1 fruit fly cellular context compared by ENCODE assay signal in genomic region chr3L:15171769-15172403, dm6.
TF ChIP-seq lines count a peak whose summit lies in the region.

No protein-coding gene starts in this region.

TF ChIP-seq in whole organism, embryonic, 481 proteins besides CTCF, POLR2A, EP300 and RAD21 (continued from another document):
- TF ChIP-seq CG1233 (GFP tag; optimal IDR thresholded peaks at IDR 0.05; lab: Kevin White, UChicago) (no peak), CG10209 (GFP tag; optimal IDR thresholded peaks at IDR 0.05; lab: Kevin White, UChicago) (peak; percentile 14), grau (tag; optimal IDR thresholded peaks at IDR 0.05; lab: Kevin White, UChicago) (peak; percentile 29), Vsx1 (GFP tag; optimal IDR thresholded peaks at IDR 0.05; lab: Kevin White, UChicago) (peak; percentile 17), CG10321 (GFP tag; IDR thresholded peaks at IDR 0.05; lab: Robert Waterston, UW) (peak; percentile 62), Med (GFP tag; lab: Kevin White, UChicago) (peak; percentile 44), CG14710 (tag; optimal IDR thresholded peaks at IDR 0.05; lab: Kevin White, UChicago) (peak; percentile 47), Fer1 (GFP tag; optimal IDR thresholded peaks at IDR 0.05; lab: Kevin White, UChicago) (peak; percentile 29), Bgb (GFP tag; IDR thresholded peaks at IDR 0.05; lab: Robert Waterston, UW; ENCODE audit: partially characterized antibody) (0 out of 2 replicates have a peak, but pooled peaks have one; percentile 10), CG2116 (GFP tag; optimal IDR thresholded peaks at IDR 0.05; lab: Kevin White, UChicago) (no peak), ranshi (GFP tag; IDR thresholded peaks at IDR 0.05; lab: Robert Waterston, UW) (peak; percentile 4; the same call in 1 of the 2 replicates), trh (GFP tag; optimal IDR thresholded peaks at IDR 0.05; lab: Kevin White, UChicago) (no peak), wek (GFP tag; optimal IDR thresholded peaks at IDR 0.05; lab: Kevin White, UChicago) (no peak), exex (tag; optimal IDR thresholded peaks at IDR 0.05; lab: Kevin White, UChicago) (peak; percentile 32), Sox102F (GFP tag; optimal IDR thresholded peaks at IDR 0.05; lab: Kevin White, UChicago) (peak; percentile 8), Fer2 (tag; optimal IDR thresholded peaks at IDR 0.05; lab: Kevin White, UChicago) (no peak), grn (GFP tag; optimal IDR thresholded peaks at IDR 0.05; lab: Kevin White, UChicago) (peak; percentile 25), usp (GFP tag; optimal IDR thresholded peaks at IDR 0.05; lab: Kevin White, UChicago) (no peak), dmrt99B (tag; optimal IDR thresholded peaks at IDR 0.05; lab: Kevin White, UChicago) (peak; percentile 5), Drgx (GFP tag; IDR thresholded peaks at IDR 0.05; lab: Robert Waterston, UW) (peak; percentile 40; the same call in 1 of the 2 replicates), Sox100B (GFP tag; optimal IDR thresholded peaks at IDR 0.05; lab: Kevin White, UChicago) (peak; percentile 6), Hr51 (GFP tag; optimal IDR thresholded peaks at IDR 0.05; lab: Kevin White, UChicago) (peak in 1 of 2 experiments; percentile 22), CG1792 (GFP tag; optimal IDR thresholded peaks at IDR 0.05; lab: Kevin White, UChicago) (no peak), fd96Cb (tag; optimal IDR thresholded peaks at IDR 0.05; lab: Kevin White, UChicago) (peak; percentile 31), hkb (optimal IDR thresholded peaks at IDR 0.05; lab: Kevin White, UChicago) (no peak), hkb (GFP tag; IDR thresholded peaks at IDR 0.05; lab: Robert Waterston, UW) (0 out of 2 replicates have a peak, but pooled peaks have one; percentile 9), CG7372 (GFP tag; IDR thresholded peaks at IDR 0.05; lab: Robert Waterston, UW) (no peak), CG3281 (GFP tag; optimal IDR thresholded peaks at IDR 0.05; lab: Kevin White, UChicago) (peak; percentile 10), CG31224 (GFP tag; IDR thresholded peaks at IDR 0.05; lab: Robert Waterston, UW) (no peak), bsh (GFP tag; optimal IDR thresholded peaks at IDR 0.05; lab: Kevin White, UChicago) (peak in 1 of 2 experiments; percentile 27), Doc2 (GFP tag; IDR thresholded peaks at IDR 0.05; lab: Robert Waterston, UW) (0 out of 2 replicates have a peak, but pooled peaks have one; percentile 20), Hr3 (GFP tag; optimal IDR thresholded peaks at IDR 0.05; lab: Kevin White, UChicago) (no peak), CG6254 (GFP tag; optimal IDR thresholded peaks at IDR 0.05; lab: Kevin White, UChicago) (peak; percentile 46), abd-A (tag; optimal IDR thresholded peaks at IDR 0.05; lab: Kevin White, UChicago) (peak; percentile 14), btn (GFP tag; optimal IDR thresholded peaks at IDR 0.05; lab: Kevin White, UChicago) (no peak), Nf-YA (GFP tag; IDR thresholded peaks at IDR 0.05; lab: Robert Waterston, UW) (peak; percentile 67), CG7839 (tag; optimal IDR thresholded peaks at IDR 0.05; lab: Kevin White, UChicago) (peak; percentile 20), CoRest (tag; optimal IDR thresholded peaks at IDR 0.05; lab: Kevin White, UChicago) (no peak), lov (optimal IDR thresholded peaks at IDR 0.05; lab: Kevin White, UChicago) (no peak), lov (GFP tag; IDR thresholded peaks at IDR 0.05; lab: Robert Waterston, UW) (no peak), Neu2 (GFP tag; optimal IDR thresholded peaks at IDR 0.05; lab: Kevin White, UChicago; ENCODE audit: borderline replicate concordance) (no peak), CG6175 (GFP tag; IDR thresholded peaks at IDR 0.05; lab: Robert Waterston, UW) (peak; percentile 55; the same call in 1 of the 3 replicates), phol (tag; optimal IDR thresholded peaks at IDR 0.05; lab: Kevin White, UChicago) (peak; percentile 30), stwl (tag; optimal IDR thresholded peaks at IDR 0.05; lab: Kevin White, UChicago) (no peak), cwo (GFP tag; optimal IDR thresholded peaks at IDR 0.05; lab: Kevin White, UChicago) (peak; percentile 20), GATAe (GFP tag; conservative IDR thresholded peaks at IDR 0.05; lab: Robert Waterston, UW) (peak; percentile 80), Xrp1 (GFP tag; IDR thresholded peaks at IDR 0.05; lab: Robert Waterston, UW) (0 out of 2 replicates have a peak, but pooled peaks have one; percentile 28), pan (optimal IDR thresholded peaks at IDR 0.05; lab: Kevin White, UChicago) (no peak), pan (GFP tag; optimal IDR thresholded peaks at IDR 0.05 in 1 of 2, IDR thresholded peaks at IDR 0.05 in 1 of 2) (no peak), gem (tag; optimal IDR thresholded peaks at IDR 0.05; lab: Kevin White, UChicago) (peak; percentile 54), ind (GFP tag; optimal IDR thresholded peaks at IDR 0.05; lab: Kevin White, UChicago) (peak; percentile 39), ttk (GFP tag; IDR thresholded peaks at IDR 0.05; lab: Robert Waterston, UW) (0 out of 2 replicates have a peak, but pooled peaks have one; percentile 5), CG16813 (GFP tag; IDR thresholded peaks at IDR 0.05; lab: Robert Waterston, UW; ENCODE audit: partially characterized antibody) (no peak), CG11504 (tag; optimal IDR thresholded peaks at IDR 0.05; lab: Kevin White, UChicago) (peak; percentile 24), lab (GFP tag; optimal IDR thresholded peaks at IDR 0.05; lab: Kevin White, UChicago) (peak; percentile 33), stc (GFP tag; IDR thresholded peaks at IDR 0.05; lab: Robert Waterston, UW) (peak; percentile 5; the same call in 1 of the 2 replicates), crol (GFP tag; IDR thresholded peaks at IDR 0.05; lab: Robert Waterston, UW) (peak; percentile 66; the same call in 1 of the 2 replicates), Tbp (GFP tag; optimal IDR thresholded peaks at IDR 0.05; lab: Kevin White, UChicago) (no peak), caup (GFP tag; optimal IDR thresholded peaks at IDR 0.05; lab: Kevin White, UChicago; ENCODE audit: severe bottlenecking) (no peak), Nf-YC (tag; optimal IDR thresholded peaks at IDR 0.05; lab: Kevin White, UChicago) (peak; percentile 87), CG18262 (tag; optimal IDR thresholded peaks at IDR 0.05; lab: Kevin White, UChicago) (peak; percentile 9), MBD-R2 (GFP tag; IDR thresholded peaks at IDR 0.05; lab: Robert Waterston, UW) (no peak), CG42726 (GFP tag; IDR thresholded peaks at IDR 0.05; lab: Robert Waterston, UW; ENCODE audit: partially characterized antibody) (no peak), repo (GFP tag; optimal IDR thresholded peaks at IDR 0.05; lab: Kevin White, UChicago) (peak; percentile 6), Myb (GFP tag; optimal IDR thresholded peaks at IDR 0.05; lab: Kevin White, UChicago) (no peak), Blimp-1 (GFP tag; optimal IDR thresholded peaks at IDR 0.05; lab: Kevin White, UChicago) (peak; percentile 53), D (optimal IDR thresholded peaks at IDR 0.05; lab: Kevin White, UChicago) (no peak), D (GFP tag; optimal IDR thresholded peaks at IDR 0.05; lab: Kevin White, UChicago) (peak; percentile 31), row (GFP tag; IDR thresholded peaks at IDR 0.05; lab: Robert Waterston, UW) (peak; percentile 12; the same call in 1 of the 3 replicates), vvl (GFP tag; IDR thresholded peaks at IDR 0.05; lab: Robert Waterston, UW) (no peak), zen (tag; optimal IDR thresholded peaks at IDR 0.05; lab: Kevin White, UChicago) (no peak), ATbp (GFP tag; optimal IDR thresholded peaks at IDR 0.05; lab: Kevin White, UChicago) (peak; percentile 36), CG2678 (tag; optimal IDR thresholded peaks at IDR 0.05; lab: Kevin White, UChicago) (peak; percentile 10)
TF ChIP-seq in whole organism, embryonic: peak in this region for 66.
